Worm (Caenorhabditis elegans): ENCODE data around the gene sup-1.

sup-1 gene

DNA sequence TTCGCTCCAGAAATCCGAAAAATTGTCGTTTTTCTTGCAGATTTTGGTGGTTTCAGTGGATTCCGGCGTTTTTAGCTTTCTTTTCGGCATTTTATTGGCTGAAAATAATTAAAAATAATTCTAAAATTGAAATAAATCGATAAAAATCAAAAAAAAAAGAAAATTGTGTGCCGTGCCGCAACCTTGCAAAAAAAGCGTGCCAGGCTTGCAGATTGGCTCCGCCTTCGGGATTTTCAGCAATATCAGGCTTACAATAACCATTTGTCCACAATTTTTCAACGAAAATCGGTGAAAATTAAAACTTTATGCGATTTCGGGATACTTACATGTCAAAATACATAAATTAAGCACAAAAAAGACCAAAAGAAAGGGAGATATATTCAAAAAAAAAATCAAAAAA lies 18.9 kb downstream of the sup-1 start, which contains the start of gene Y41C4A.9:
Gene Y41C4A.9 (minus strand): TSS at position 98 of the 400 bp plus-strand sequence.
- TF ChIP-seq nhr-85 (tag) (peak; percentile 73), fkh-4 (tag; optimal IDR thresholded peaks at IDR 0.05; ENCODE audit: borderline replicate concordance) (no peak), ceh-63 (GFP tag; optimal IDR thresholded peaks at IDR 0.05) (no peak), tbx-2 (tag; optimal IDR thresholded peaks at IDR 0.05) (no peak), efl-1 (optimal IDR thresholded peaks at IDR 0.05) (peak; percentile 29 to 58), efl-1 (GFP tag; optimal IDR thresholded peaks at IDR 0.05 in 1 of 2) (peak; percentile 10 to 87), lin-35 (GFP tag; optimal IDR thresholded peaks at IDR 0.05) (no peak), dpl-1 (GFP tag; optimal IDR thresholded peaks at IDR 0.05) (peak in 1 of 3 experiments; percentile 22)

DNA sequence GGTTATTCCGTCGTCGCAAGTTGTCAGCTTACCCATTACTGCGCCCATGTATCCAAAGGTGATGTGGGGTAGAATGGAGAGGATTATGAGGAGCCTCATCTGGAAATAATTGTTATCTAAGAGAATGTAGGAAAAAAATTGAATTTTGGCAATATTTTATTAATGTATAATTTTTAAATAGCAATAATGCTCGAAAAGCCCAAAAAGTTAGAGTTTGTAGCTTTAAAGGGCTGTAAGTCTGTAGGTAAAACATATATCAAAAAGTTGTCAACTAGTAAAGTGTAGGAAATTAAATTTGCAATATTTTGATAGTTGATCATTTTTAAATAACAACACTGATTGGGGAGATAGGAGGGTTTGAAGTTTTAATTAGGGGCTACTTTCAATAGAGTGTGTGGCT lies 28.7 kb downstream of the sup-1 start, which contains the start of gene Y41C4A.8:
Gene Y41C4A.8 (minus strand): TSS at position 101 of the 400 bp plus-strand sequence.
- TF ChIP-seq vab-15 (tag; optimal IDR thresholded peaks at IDR 0.05), result no peak
- TF ChIP-seq sox-4 (tag; optimal IDR thresholded peaks at IDR 0.05), result no peak
- no peak for TF ChIP-seq swsn-7 (tag; optimal IDR thresholded peaks at IDR 0.05)
- TF ChIP-seq unc-86 (tag; optimal IDR thresholded peaks at IDR 0.05), result no peak
- no peak for TF ChIP-seq mef-2 (tag; optimal IDR thresholded peaks at IDR 0.05)
- no peak for TF ChIP-seq lsy-2 (tag; optimal IDR thresholded peaks at IDR 0.05)
- no peak for TF ChIP-seq F16B12.6 (tag; optimal IDR thresholded peaks at IDR 0.05)
- no peak for TF ChIP-seq efl-1 (optimal IDR thresholded peaks at IDR 0.05)
- no peak for TF ChIP-seq efl-1 (GFP tag; optimal IDR thresholded peaks at IDR 0.05 in 1 of 2)
- TF ChIP-seq zip-4 (GFP tag; optimal IDR thresholded peaks at IDR 0.05), result no peak

DNA sequence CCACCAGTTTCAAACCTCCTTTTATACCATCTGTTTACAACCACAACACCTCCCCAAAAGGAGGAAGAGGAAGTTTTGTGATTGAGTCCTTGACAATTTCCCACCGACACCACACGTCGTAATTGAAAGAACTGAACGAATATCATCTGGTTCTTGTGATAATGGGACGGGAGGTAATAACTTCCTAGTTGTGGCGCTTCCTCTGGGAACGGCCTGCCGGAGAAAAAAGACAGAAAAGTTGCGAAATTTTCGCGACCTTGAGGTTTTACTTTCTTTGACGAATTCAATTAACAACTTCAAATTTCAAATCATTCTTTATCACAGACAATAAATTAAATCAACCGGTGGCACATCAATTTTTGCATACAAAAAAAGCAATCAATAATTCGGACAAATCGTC lies 30.8 kb downstream of the sup-1 start, which contains the start of gene col-96:
Gene col-96 (minus strand): TSS at position 101 of the 400 bp plus-strand sequence.
- TF ChIP-seq egl-13 (tag; optimal IDR thresholded peaks at IDR 0.05) (no peak), blmp-1 (tag; optimal IDR thresholded peaks at IDR 0.05) (peak; percentile 15), vab-15 (tag; optimal IDR thresholded peaks at IDR 0.05) (no peak), skn-1 (tag; optimal IDR thresholded peaks at IDR 0.05) (no peak), isw-1 (GFP tag; IDR thresholded peaks at IDR 0.05) (no peak), fkh-8 (tag; optimal IDR thresholded peaks at IDR 0.05) (no peak)

DNA sequence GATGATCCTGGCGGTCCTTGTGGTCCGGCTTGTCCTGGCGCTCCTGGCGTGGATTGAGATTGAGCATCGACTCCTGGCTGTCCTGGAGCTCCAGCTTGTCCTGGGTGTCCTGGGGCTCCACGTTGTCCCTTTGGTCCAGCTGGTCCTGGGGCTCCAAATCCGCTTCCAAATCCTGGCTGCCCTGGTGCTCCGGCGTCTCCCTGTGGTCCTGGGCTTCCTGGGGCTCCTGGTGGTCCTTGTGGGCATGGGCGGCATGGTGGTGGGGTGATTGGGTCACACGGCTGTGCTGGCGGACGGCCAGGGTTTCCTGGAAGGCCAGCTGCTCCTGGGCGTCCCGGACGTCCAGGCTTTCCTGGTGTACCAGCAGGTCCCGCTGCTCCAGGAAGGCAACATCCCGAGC lies 31.5 kb downstream of the sup-1 start:
- TF ChIP-seq ceh-8 (GFP tag; optimal IDR thresholded peaks at IDR 0.05), result peak; percentile 40
- no peak for TF ChIP-seq tbx-2 (tag; optimal IDR thresholded peaks at IDR 0.05)

DNA sequence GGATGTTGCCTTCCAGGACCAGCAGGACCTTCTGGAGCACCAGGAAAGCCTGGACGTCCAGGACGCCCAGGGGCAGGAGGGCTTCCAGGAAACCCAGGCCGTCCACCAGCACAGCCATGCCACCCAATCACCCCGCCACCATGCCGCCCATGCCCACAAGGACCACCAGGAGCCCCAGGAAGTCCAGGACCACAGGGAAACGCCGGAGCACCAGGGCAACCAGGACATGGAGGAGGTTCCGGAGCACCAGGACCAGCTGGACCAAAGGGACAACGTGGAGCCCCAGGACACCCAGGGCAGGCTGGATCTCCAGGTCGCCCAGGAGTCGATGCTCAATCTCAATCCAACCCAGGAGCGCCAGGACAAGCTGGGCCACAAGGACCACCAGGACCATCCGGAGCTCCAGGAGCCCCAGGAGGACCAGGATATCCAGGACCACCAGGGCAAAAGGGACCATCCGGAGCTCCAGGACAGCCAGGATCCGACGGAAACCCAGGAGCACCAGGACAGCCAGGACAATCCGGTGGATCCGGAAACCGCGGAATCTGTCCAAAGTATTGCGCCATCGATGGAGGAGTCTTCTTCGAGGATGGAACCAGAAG lies 32.9 kb downstream of the sup-1 start:
- TF ChIP-seq fkh-4 (tag; optimal IDR thresholded peaks at IDR 0.05; ENCODE audit: borderline replicate concordance), result no peak

DNA sequence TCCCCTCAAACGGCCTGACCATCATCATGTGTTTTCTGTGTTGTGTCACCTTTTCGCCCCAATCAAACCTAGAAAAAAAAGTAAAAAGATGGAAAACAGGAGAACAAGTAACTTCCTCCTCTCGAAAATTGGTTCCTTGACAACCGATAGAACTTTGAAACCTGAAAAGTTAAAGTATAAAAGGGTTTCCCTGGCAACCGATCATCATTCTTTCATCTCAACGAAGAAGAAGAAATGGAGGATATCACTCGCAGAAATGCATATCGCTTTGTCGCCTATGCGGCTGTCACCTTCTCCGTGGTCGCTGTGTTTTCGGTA lies 33.7 kb downstream of the sup-1 start, which contains the start of gene col-95:
Gene col-95 (plus strand): TSS at position 219 of the 318 bp plus-strand sequence.
- TF ChIP-seq snpc-4 (tag; optimal IDR thresholded peaks at IDR 0.05) (no peak), lin-35 (GFP tag; optimal IDR thresholded peaks at IDR 0.05) (peak in 1 of 2 experiments; percentile 5)

DNA sequence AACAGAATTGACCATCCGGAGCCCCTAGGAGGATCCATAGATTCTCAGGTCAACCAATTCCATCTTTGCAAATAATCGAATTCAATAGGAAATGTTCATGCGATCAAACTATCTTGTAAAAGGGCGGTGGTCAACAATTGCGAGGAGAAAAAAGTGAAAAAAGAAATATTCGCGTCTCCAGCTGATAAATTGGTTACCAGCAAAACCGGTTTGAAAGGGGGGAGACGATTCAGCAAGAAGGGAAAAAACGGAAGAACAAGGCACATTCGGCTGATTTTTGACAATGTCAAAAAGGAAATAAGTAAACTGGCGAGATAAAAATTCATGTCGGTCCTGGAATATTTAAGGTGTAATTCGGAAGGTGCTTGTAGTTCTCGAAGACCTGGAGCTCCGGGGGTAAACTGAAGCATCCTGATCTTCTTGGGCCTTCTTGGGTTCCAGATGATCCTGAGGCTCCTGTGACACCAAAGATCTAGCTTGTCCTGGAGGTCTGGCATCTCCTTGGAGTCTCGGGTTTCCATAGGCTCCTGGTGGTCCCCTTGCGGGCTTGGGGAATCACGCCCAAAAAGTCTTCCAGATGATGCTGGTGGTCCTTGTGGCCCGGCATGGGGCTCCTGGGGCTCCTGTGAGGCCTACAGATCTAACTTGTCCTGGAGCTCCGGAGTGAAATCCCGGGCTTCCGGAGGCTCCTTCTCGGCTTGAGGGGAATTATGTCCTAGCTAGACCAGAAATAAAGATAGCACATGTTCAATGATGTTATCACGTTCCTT lies 34.2 kb downstream of the sup-1 start:
- TF ChIP-seq F16B12.6 (tag; optimal IDR thresholded peaks at IDR 0.05) (no peak), zip-4 (GFP tag; optimal IDR thresholded peaks at IDR 0.05) (no peak), rnt-1 (tag; optimal IDR thresholded peaks at IDR 0.05) (no peak), nhr-85 (tag) (peak; percentile 69), dpl-1 (GFP tag; optimal IDR thresholded peaks at IDR 0.05) (no peak), blmp-1 (tag; optimal IDR thresholded peaks at IDR 0.05) (peak; percentile 87), nhr-77 (tag; optimal IDR thresholded peaks at IDR 0.05) (no peak), efl-1 (optimal IDR thresholded peaks at IDR 0.05) (no peak), efl-1 (GFP tag; optimal IDR thresholded peaks at IDR 0.05 in 1 of 2) (no peak), ces-1 (GFP tag; optimal IDR thresholded peaks at IDR 0.05) (no peak), grh-1 (GFP tag; IDR thresholded peaks at IDR 0.05) (peak; percentile 60)

Measured in whole organism, L1 larva.